Worm (Caenorhabditis elegans) whole organism, L3 larva: ENCODE results near the gene hal-3.

Experiments
- R02D3.7 ChIP-seq: fragments of 150-350 bp; optimal IDR thresholded peaks from 2 replicates; lab custom pipeline; 2014; ENCODE audit warnings: missing biosample characterization, missing genetic modification characterization
- ZK546.5 ChIP-seq: sonication (generic microtip); optimal IDR thresholded peaks from 2 replicates; lab custom pipeline; 2017; ENCODE audit warnings: missing biosample characterization, missing genetic modification characterization
- fkh-10 ChIP-seq: sonication (generic microtip); optimal IDR thresholded peaks from 2 replicates; lab custom pipeline; 2017; ENCODE audit warnings: missing biosample characterization, missing genetic modification reagents, missing genetic modification characterization
- mdl-1 ChIP-seq: fragments of 150-350 bp; optimal IDR thresholded peaks from 2 replicates; lab custom pipeline; 2014; ENCODE audit warnings: missing biosample characterization, missing genetic modification characterization

ce11 chrII:9601679-9602078 lies 15.2 kb downstream of the hal-3 start:
- TF ChIP-seq ZK546.5 (no peak), mdl-1 (tag; lab: Kevin White, UChicago) (peak; percentile 40), R02D3.7 (no peak), fkh-10 (GFP tag; lab: Kevin White, UChicago) (no peak)
